Fruit fly (Drosophila melanogaster): ENCODE data around the gene Crz.
A peak's percentile ranks its signal among the peaks of the same experiment; 100 is the strongest.

The Crz gene

DNA sequence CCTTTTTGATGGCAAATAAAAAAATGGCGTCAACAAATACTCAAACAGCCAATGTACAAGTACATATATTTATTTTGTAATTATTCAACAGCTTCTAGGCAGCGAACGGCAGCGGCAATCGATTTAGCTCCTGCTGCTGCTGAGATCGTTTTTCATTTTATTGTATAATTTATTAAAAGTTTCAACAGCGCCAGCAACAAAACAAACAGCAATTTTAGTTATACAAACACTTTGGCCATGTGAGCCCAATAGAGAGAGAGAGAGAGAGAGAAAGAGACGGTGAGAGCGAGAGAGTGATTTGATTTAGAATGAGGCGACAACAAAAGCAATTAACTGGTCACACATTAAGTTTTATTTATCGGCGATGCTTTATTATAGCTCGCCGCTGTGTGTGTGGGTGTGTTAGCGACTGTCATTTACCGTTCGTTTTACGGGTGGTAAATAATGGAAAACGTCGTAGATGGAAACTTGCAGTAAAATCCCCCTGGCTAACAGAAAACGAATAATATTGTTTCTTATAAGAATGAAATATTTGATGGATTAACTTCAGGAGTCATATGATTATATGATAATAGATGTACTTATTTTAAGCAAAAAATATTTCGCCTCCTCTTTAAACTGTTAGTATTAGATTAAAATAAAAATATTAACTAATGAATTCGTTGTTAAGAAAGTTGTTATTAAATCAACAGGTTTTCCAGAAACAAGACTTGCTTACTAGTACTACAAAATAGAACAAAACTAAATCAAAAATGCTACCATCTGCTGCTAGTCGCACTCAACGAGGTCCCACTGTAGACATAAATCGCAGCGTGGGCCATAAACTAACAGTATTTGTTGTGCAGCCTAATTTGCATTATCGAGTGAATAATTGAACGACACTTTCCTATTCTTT, 29.3 kb upstream of the Crz start:
- TF ChIP-seq usp (GFP tag; optimal IDR thresholded peaks at IDR 0.05) (no peak), GATAd (GFP tag; optimal IDR thresholded peaks at IDR 0.05) (no peak), fru (GFP tag; optimal IDR thresholded peaks at IDR 0.05) (no peak), Vsx2 (GFP tag; optimal IDR thresholded peaks at IDR 0.05; ENCODE audit: partially characterized antibody) (no peak), OdsH (GFP tag; optimal IDR thresholded peaks at IDR 0.05) (no peak), Jra (GFP tag; optimal IDR thresholded peaks at IDR 0.05) (no peak), dmrt93B (GFP tag; optimal IDR thresholded peaks at IDR 0.05) (no peak), Dif (GFP tag; optimal IDR thresholded peaks at IDR 0.05; ENCODE audit: partially characterized antibody) (peak; percentile 34), CG9705 (GFP tag; optimal IDR thresholded peaks at IDR 0.05) (no peak), woc (GFP tag; optimal IDR thresholded peaks at IDR 0.05) (no peak), Hr78 (GFP tag; optimal IDR thresholded peaks at IDR 0.05) (no peak), sage (GFP tag; optimal IDR thresholded peaks at IDR 0.05) (no peak), foxo (GFP tag; optimal IDR thresholded peaks at IDR 0.05) (peak in 1 of 2 experiments; percentile 2), CrebA (GFP tag; optimal IDR thresholded peaks at IDR 0.05; ENCODE audit: borderline replicate concordance) (no peak), Dfd (GFP tag; optimal IDR thresholded peaks at IDR 0.05) (no peak), Mio (GFP tag; optimal IDR thresholded peaks at IDR 0.05) (no peak)

DNA sequence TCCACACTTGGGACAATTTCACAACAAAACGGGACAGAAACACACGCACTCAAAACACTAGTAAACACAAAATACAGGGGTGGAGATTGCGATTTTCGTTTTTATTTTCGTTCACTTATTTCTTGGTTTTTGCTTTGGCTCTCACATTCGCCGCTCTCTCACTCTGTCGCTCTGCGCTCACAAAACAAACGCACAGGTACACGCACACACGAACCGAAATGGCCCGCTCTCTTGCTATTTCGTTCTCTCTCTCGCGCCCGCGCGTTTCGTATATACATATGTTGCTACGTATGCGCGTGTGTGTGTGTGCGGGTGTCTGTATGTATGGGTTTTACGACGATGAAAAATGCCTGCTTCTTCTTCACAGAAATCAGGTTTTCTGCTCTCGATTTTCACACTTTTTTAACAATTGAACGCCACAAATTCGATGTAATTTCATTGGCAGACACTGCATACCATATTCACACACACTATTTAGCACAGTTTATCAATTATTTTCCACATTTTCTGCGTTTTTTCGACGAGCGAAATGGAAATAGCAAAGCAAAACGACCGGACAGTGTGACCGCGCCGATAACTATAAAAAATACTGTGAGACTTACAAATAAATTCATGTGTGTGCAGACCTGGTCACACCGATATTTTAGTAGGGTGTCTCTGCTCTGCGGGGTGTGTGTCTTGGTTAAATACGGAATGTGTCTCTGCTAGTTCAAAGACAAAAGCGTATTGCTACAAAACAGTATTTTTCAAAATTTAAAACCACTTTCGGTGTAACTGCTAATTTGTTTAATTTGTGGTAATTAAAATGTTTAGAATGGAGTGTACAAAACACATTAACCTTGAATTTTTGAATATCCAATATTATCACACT, 28.1 kb upstream of the Crz start, which contains the start of gene trx:
Gene trx (minus strand): TSS at position 584 of the 871 bp plus-strand sequence.
- TF ChIP-seq tai (GFP tag; optimal IDR thresholded peaks at IDR 0.05) (no peak), rgr (GFP tag; optimal IDR thresholded peaks at IDR 0.05) (no peak), woc (GFP tag; optimal IDR thresholded peaks at IDR 0.05) (peak; percentile 2), Vsx2 (GFP tag; optimal IDR thresholded peaks at IDR 0.05; ENCODE audit: partially characterized antibody) (peak; percentile 91), Hr78 (GFP tag; optimal IDR thresholded peaks at IDR 0.05) (no peak), Abd-B (GFP tag; optimal IDR thresholded peaks at IDR 0.05) (no peak), pan (optimal IDR thresholded peaks at IDR 0.05) (no peak), HLH106 (tag; optimal IDR thresholded peaks at IDR 0.05) (no peak), dsf (GFP tag; optimal IDR thresholded peaks at IDR 0.05; ENCODE audit: borderline replicate concordance) (no peak), fru (GFP tag; optimal IDR thresholded peaks at IDR 0.05) (no peak), Myc (optimal IDR thresholded peaks at IDR 0.05) (no peak), br (GFP tag; optimal IDR thresholded peaks at IDR 0.05) (no peak), OdsH (GFP tag; optimal IDR thresholded peaks at IDR 0.05) (no peak), sage (GFP tag; optimal IDR thresholded peaks at IDR 0.05) (peak; percentile 36), h (GFP tag; optimal IDR thresholded peaks at IDR 0.05) (peak; percentile 42), jim (GFP tag; optimal IDR thresholded peaks at IDR 0.05) (no peak), Sp1 (GFP tag; optimal IDR thresholded peaks at IDR 0.05) (peak; percentile 7), brk (GFP tag; optimal IDR thresholded peaks at IDR 0.05) (peak; percentile 50), CG32264 (GFP tag; optimal IDR thresholded peaks at IDR 0.05) (no peak), usp (GFP tag; optimal IDR thresholded peaks at IDR 0.05) (no peak), sv (GFP tag; optimal IDR thresholded peaks at IDR 0.05) (no peak), CrebA (GFP tag; optimal IDR thresholded peaks at IDR 0.05; ENCODE audit: borderline replicate concordance) (peak; percentile 76), Dif (GFP tag; optimal IDR thresholded peaks at IDR 0.05; ENCODE audit: partially characterized antibody) (peak; percentile 97), Hr83 (GFP tag; optimal IDR thresholded peaks at IDR 0.05; ENCODE audit: poor library complexity, severe bottlenecking) (peak; percentile 25), dl (GFP tag; optimal IDR thresholded peaks at IDR 0.05; ENCODE audit: insufficient read depth in 1 of 2, partially characterized antibody in 2 of 2) (peak; percentile 94 to 95), GATAd (GFP tag; optimal IDR thresholded peaks at IDR 0.05) (no peak), psq (GFP tag; optimal IDR thresholded peaks at IDR 0.05) (peak; percentile 92), Jra (GFP tag; optimal IDR thresholded peaks at IDR 0.05) (no peak), Dfd (GFP tag; optimal IDR thresholded peaks at IDR 0.05) (no peak), Mio (GFP tag; optimal IDR thresholded peaks at IDR 0.05) (no peak), Hnf4 (GFP tag; optimal IDR thresholded peaks at IDR 0.05) (no peak), foxo (GFP tag; optimal IDR thresholded peaks at IDR 0.05) (peak in 1 of 2 experiments; percentile 38), lola (GFP tag; optimal IDR thresholded peaks at IDR 0.05) (no peak), N (GFP tag; optimal IDR thresholded peaks at IDR 0.05) (peak; percentile 16), Rel (GFP tag; optimal IDR thresholded peaks at IDR 0.05) (no peak), Rel (tag; optimal IDR thresholded peaks at IDR 0.05) (peak; percentile 20)

Data from whole organism, wandering third instar larva.